Worm (Caenorhabditis elegans): Measurements from ENCODE around the gene ZK1240.9.

- TF ChIP-seq T22C8.4 (GFP tag; IDR thresholded peaks at IDR 0.05) (no peak), flt-1 (GFP tag; IDR thresholded peaks at IDR 0.05) (no peak), tab-1 (GFP tag; IDR thresholded peaks at IDR 0.05) (no peak), ztf-23 (GFP tag; IDR thresholded peaks at IDR 0.05) (no peak), med-1 (GFP tag; optimal IDR thresholded peaks at IDR 0.05; ENCODE audit: insufficient read depth) (no peak), klf-2 (GFP tag; conservative IDR thresholded peaks at IDR 0.05) (no peak), cog-1 (tag; optimal IDR thresholded peaks at IDR 0.05) (no peak)
These were observed 15.7 kb upstream of the ZK1240.9 start, which contains the start of gene B0281.6 for ce11 chrII:2302330-2302729.
